Worm (Caenorhabditis elegans): ENCODE results near the gene C23G10.7.

The C23G10.7 gene

ce11 chrIII:6202440-6202839, 4.2 kb upstream of the C23G10.7 start:
- TF ChIP-seq daf-12 (tag; optimal IDR thresholded peaks at IDR 0.05) (no peak), fos-1 (tag; optimal IDR thresholded peaks at IDR 0.05) (no peak), sea-2 (GFP tag; optimal IDR thresholded peaks at IDR 0.05) (no peak), lin-15B (tag; optimal IDR thresholded peaks at IDR 0.05) (no peak), ztf-4 (tag; optimal IDR thresholded peaks at IDR 0.05) (no peak), nfya-1 (tag; optimal IDR thresholded peaks at IDR 0.05; ENCODE audit: insufficient read depth) (no peak), mml-1 (tag; optimal IDR thresholded peaks at IDR 0.05) (no peak), egl-5 (tag; optimal IDR thresholded peaks at IDR 0.05) (no peak), ZK546.5 (tag; optimal IDR thresholded peaks at IDR 0.05) (no peak), nhr-11 (tag; optimal IDR thresholded peaks at IDR 0.05) (no peak)

- no peak for TF ChIP-seq nhr-11 (tag; optimal IDR thresholded peaks at IDR 0.05)
- no peak for TF ChIP-seq elt-3 (tag; optimal IDR thresholded peaks at IDR 0.05)
- no peak for TF ChIP-seq nhr-237 (tag; optimal IDR thresholded peaks at IDR 0.05)
- no peak for TF ChIP-seq ztf-11 (tag; optimal IDR thresholded peaks at IDR 0.05)
- no peak for TF ChIP-seq nhr-67 (tag; optimal IDR thresholded peaks at IDR 0.05)
- no peak for TF ChIP-seq unc-39 (tag; optimal IDR thresholded peaks at IDR 0.05)
- TF ChIP-seq nhr-43 (tag; optimal IDR thresholded peaks at IDR 0.05; ENCODE audit: poor library complexity, severe bottlenecking), result no peak
- no peak for TF ChIP-seq ceh-16 (tag; optimal IDR thresholded peaks at IDR 0.05)
- TF ChIP-seq aly-2 (tag; optimal IDR thresholded peaks at IDR 0.05), result no peak
- no peak for TF ChIP-seq unc-62 (GFP tag; optimal IDR thresholded peaks at IDR 0.05)
Measured at ce11 chrIII:6201325-6201724, 3.1 kb upstream of the C23G10.7 start.

- no peak for TF ChIP-seq nhr-23 (tag; optimal IDR thresholded peaks at IDR 0.05)
- no peak for TF ChIP-seq skn-1 (tag; optimal IDR thresholded peaks at IDR 0.05)
- TF ChIP-seq zag-1 (tag; optimal IDR thresholded peaks at IDR 0.05), result no peak
- TF ChIP-seq ama-1 (optimal IDR thresholded peaks at IDR 0.05), result no peak
- no peak for TF ChIP-seq nhr-12 (tag; optimal IDR thresholded peaks at IDR 0.05)
- TF ChIP-seq tbx-2 (tag; optimal IDR thresholded peaks at IDR 0.05), result no peak
- TF ChIP-seq sea-2 (GFP tag; optimal IDR thresholded peaks at IDR 0.05), result no peak
- TF ChIP-seq jun-1 (tag; optimal IDR thresholded peaks at IDR 0.05), result no peak
Measured at ce11 chrIII:6195718-6196117, 2.5 kb downstream of the C23G10.7 start.

- TF ChIP-seq elt-3 (tag; optimal IDR thresholded peaks at IDR 0.05), result no peak
- no peak for TF ChIP-seq lsy-12 (tag; optimal IDR thresholded peaks at IDR 0.05)
- no peak for TF ChIP-seq nhr-12 (tag; optimal IDR thresholded peaks at IDR 0.05)
- no peak for TF ChIP-seq daf-12 (tag; optimal IDR thresholded peaks at IDR 0.05)
- TF ChIP-seq ZK546.5 (tag; optimal IDR thresholded peaks at IDR 0.05), result no peak
- no peak for TF ChIP-seq ceh-16 (tag; optimal IDR thresholded peaks at IDR 0.05)
Measured at ce11 chrIII:6194480-6194879, 3.7 kb downstream of the C23G10.7 start, which contains the start of gene ugt-66. TSS of gene ugt-66 (minus strand) at chrIII:6194580.

ce11 chrIII:6190810-6191209, 7.4 kb downstream of the C23G10.7 start, which contains the start of gene C23G10.5:
TSS of gene C23G10.5 (plus strand) at chrIII:6191110.
- TF ChIP-seq elt-2 (tag; optimal IDR thresholded peaks at IDR 0.05), result no peak
- TF ChIP-seq nhr-43 (tag; optimal IDR thresholded peaks at IDR 0.05; ENCODE audit: poor library complexity, severe bottlenecking), result no peak
- TF ChIP-seq nhr-28 (tag; optimal IDR thresholded peaks at IDR 0.05), result no peak

ce11 chrIII:6183118-6183517, 15.1 kb downstream of the C23G10.7 start, which contains the start of gene nas-28:
TSS of gene nas-28 (minus strand) at chrIII:6183218.
- TF ChIP-seq egl-27 (tag; optimal IDR thresholded peaks at IDR 0.05), result no peak

ce11 chrIII:6180294-6180693, 17.9 kb downstream of the C23G10.7 start:
- TF ChIP-seq skn-1 (tag; optimal IDR thresholded peaks at IDR 0.05), result peak; percentile 66
- peak; percentile 96 for TF ChIP-seq elt-2 (tag; optimal IDR thresholded peaks at IDR 0.05)
- TF ChIP-seq nhr-43 (tag; optimal IDR thresholded peaks at IDR 0.05; ENCODE audit: poor library complexity, severe bottlenecking), result no peak
- TF ChIP-seq pha-4 (tag; optimal IDR thresholded peaks at IDR 0.05), result peak; percentile 55
- no peak for TF ChIP-seq aly-2 (tag; optimal IDR thresholded peaks at IDR 0.05)
- peak; percentile 51 for TF ChIP-seq jun-1 (tag; optimal IDR thresholded peaks at IDR 0.05)
- peak; percentile 87 for TF ChIP-seq pqm-1 (tag; optimal IDR thresholded peaks at IDR 0.05)
